Worm (Caenorhabditis elegans) whole organism, young adult: ENCODE data around the gene spn-4.
A peak's percentile ranks its signal among the peaks of the same experiment; 100 is the strongest.

Experiments
- C06A6.2 ChIP-seq: fragments of 200-800 bp; sonication (Bioruptor generic); conservative IDR thresholded peaks from 2 replicates; pipeline ENCODE4 v1.3.6; 2022; ENCODE audit warnings: missing genetic modification characterization, missing compliant biosample characterization
- C17E4.6 ChIP-seq: fragments of 200-800 bp; sonication (Bioruptor generic); IDR thresholded peaks from 2 replicates; pipeline ENCODE4 v1.3.6; 2022; ENCODE audit warnings: missing genetic modification reagents, missing genetic modification characterization, missing compliant biosample characterization
- F37B4.10 ChIP-seq: fragments of 200-800 bp; sonication (Bioruptor generic); IDR thresholded peaks from 2 replicates; pipeline ENCODE4 v1.3.6; 2022; ENCODE audit warnings: missing genetic modification characterization, missing compliant biosample characterization
- F49E8.2 ChIP-seq: sonication (generic microtip); optimal IDR thresholded peaks from 3 replicates; lab custom pipeline; 2017; ENCODE audit warnings: missing genetic modification characterization, mild to moderate bottlenecking, missing compliant biosample characterization, antibody characterized with exemption, moderate library complexity; ENCODE audit not compliant: insufficient read depth
- F57A8.1 ChIP-seq: fragments of 200-800 bp; sonication (Bioruptor generic); optimal IDR thresholded peaks from 2 replicates; lab custom pipeline; 2018; ENCODE audit warnings: mild to moderate bottlenecking, missing genetic modification characterization, moderate library complexity, missing compliant biosample characterization
- T07F8.4 ChIP-seq: sonication (generic microtip); optimal IDR thresholded peaks from 2 replicates; lab custom pipeline; 2016; ENCODE audit warnings: mild to moderate bottlenecking, missing genetic modification characterization, moderate library complexity, missing compliant biosample characterization
- Y53G8AR.9 ChIP-seq: fragments of 200-800 bp; sonication (Bioruptor generic); conservative IDR thresholded peaks from 2 replicates; pipeline ENCODE4 v1.3.6; 2022; ENCODE audit warnings: missing genetic modification reagents, missing genetic modification characterization, missing compliant biosample characterization
- Y56A3A.18 ChIP-seq: fragments of 200-800 bp; sonication (Bioruptor generic); IDR thresholded peaks from 2 replicates; pipeline ENCODE4 v1.3.6; 2022; ENCODE audit warnings: missing genetic modification reagents, missing genetic modification characterization, missing compliant biosample characterization
- aptf-2 ChIP-seq: fragments of 200-800 bp; sonication (Bioruptor generic); conservative IDR thresholded peaks from 2 replicates; pipeline ENCODE4 v1.3.6; 2022; ENCODE audit warnings: missing genetic modification reagents, missing genetic modification characterization, missing compliant biosample characterization
- atf-7 ChIP-seq: sonication (generic microtip); optimal IDR thresholded peaks from 2 replicates; lab custom pipeline; 2017; ENCODE audit warnings: mild to moderate bottlenecking, missing genetic modification characterization, missing compliant biosample characterization
- attf-3 ChIP-seq: fragments of 200-800 bp; sonication (Bioruptor generic); conservative IDR thresholded peaks from 2 replicates; pipeline ENCODE4 v1.3.6; 2022; ENCODE audit warnings: missing genetic modification reagents, missing genetic modification characterization, missing compliant biosample characterization
- attf-5 ChIP-seq: fragments of 200-800 bp; sonication (Bioruptor generic); optimal IDR thresholded peaks from 2 replicates; lab custom pipeline; 2018; ENCODE audit warnings: mild to moderate bottlenecking, missing genetic modification characterization, missing compliant biosample characterization
- bed-1 ChIP-seq: fragments of 200-800 bp; sonication (Bioruptor generic); IDR thresholded peaks from 2 replicates; pipeline ENCODE4 v1.3.6; 2022; ENCODE audit warnings: missing genetic modification reagents, missing genetic modification characterization, missing compliant biosample characterization
- ccch-3 ChIP-seq: fragments of 200-800 bp; sonication (Bioruptor generic); optimal IDR thresholded peaks from 2 replicates; lab custom pipeline; 2018; ENCODE audit warnings: mild to moderate bottlenecking, missing genetic modification characterization, missing compliant biosample characterization
- cebp-1 ChIP-seq, 2 experiments: fragments of 200-800 bp in 1 of 2; sonication (Bioruptor generic) in 1 of 2; sonication (generic microtip) in 1 of 2; IDR thresholded peaks in 1 of 2; optimal IDR thresholded peaks in 1 of 2; 2 replicates each; pipeline versions ENCODE4 v1.3.6 to Lab custom; 2017 to 2022; ENCODE audit warnings: missing compliant biosample characterization in 2 of 2, missing genetic modification characterization in 2 of 2, mild to moderate bottlenecking in 1 of 2, missing genetic modification reagents in 1 of 2, moderate library complexity in 1 of 2
- ceh-40 ChIP-seq: fragments of 200-800 bp; sonication (Bioruptor generic); IDR thresholded peaks from 2 replicates; pipeline ENCODE4 v1.3.6; 2022; ENCODE audit warnings: missing genetic modification characterization, missing compliant biosample characterization
- ceh-79 ChIP-seq: sonication (generic microtip); optimal IDR thresholded peaks from 2 replicates; lab custom pipeline; 2017; ENCODE audit warnings: mild to moderate bottlenecking, missing genetic modification characterization, missing compliant biosample characterization
- efl-1 ChIP-seq: fragments of 150-350 bp; optimal IDR thresholded peaks from 2 replicates; lab custom pipeline; 2014; ENCODE audit warnings: missing biosample characterization, missing genetic modification reagents, missing genetic modification characterization
- egl-18 ChIP-seq: fragments of 200-800 bp; sonication (Bioruptor generic); IDR thresholded peaks from 2 replicates; pipeline ENCODE4 v1.3.6; 2022; ENCODE audit warnings: missing genetic modification reagents, missing genetic modification characterization, missing compliant biosample characterization
- egl-44 ChIP-seq: fragments of 200-800 bp; sonication (Bioruptor generic); IDR thresholded peaks from 2 replicates; pipeline ENCODE4 v1.3.6; 2022; ENCODE audit warnings: missing genetic modification reagents, missing genetic modification characterization, missing compliant biosample characterization
- egrh-3 ChIP-seq: fragments of 200-800 bp; sonication (Bioruptor generic); IDR thresholded peaks from 2 replicates; pipeline ENCODE4 v1.3.6; 2022; ENCODE audit warnings: missing genetic modification reagents, missing genetic modification characterization, missing compliant biosample characterization
- ets-4 ChIP-seq: fragments of 200-800 bp; sonication (Bioruptor generic); optimal IDR thresholded peaks from 2 replicates; lab custom pipeline; 2018; ENCODE audit warnings: mild to moderate bottlenecking, missing genetic modification characterization, missing compliant biosample characterization
- gei-17 ChIP-seq: fragments of 200-800 bp; sonication (Bioruptor generic); optimal IDR thresholded peaks from 2 replicates; lab custom pipeline; 2018; ENCODE audit warnings: mild to moderate bottlenecking, missing genetic modification characterization, missing compliant biosample characterization
- lin-26 ChIP-seq: fragments of 200-800 bp; sonication (Bioruptor generic); IDR thresholded peaks from 2 replicates; pipeline ENCODE4 v1.3.6; 2022; ENCODE audit warnings: missing genetic modification reagents, missing genetic modification characterization, missing compliant biosample characterization
- lsl-1 ChIP-seq: fragments of 200-800 bp; sonication (Bioruptor generic); optimal IDR thresholded peaks from 2 replicates; lab custom pipeline; 2018; ENCODE audit warnings: mild to moderate bottlenecking, missing genetic modification characterization, moderate library complexity, missing compliant biosample characterization
- lsy-27 ChIP-seq: sonication (generic microtip); optimal IDR thresholded peaks from 2 replicates; lab custom pipeline; 2017; ENCODE audit warnings: missing genetic modification characterization, mild to moderate bottlenecking, missing compliant biosample characterization, antibody characterized with exemption, missing genotype, borderline replicate concordance; ENCODE audit not compliant: insufficient read depth
- madf-10 ChIP-seq: sonication (generic microtip); optimal IDR thresholded peaks from 2 replicates; lab custom pipeline; 2016; ENCODE audit warnings: mild to moderate bottlenecking, missing genetic modification characterization, missing compliant biosample characterization
- madf-8 ChIP-seq: fragments of 200-800 bp; sonication (Bioruptor generic); conservative IDR thresholded peaks from 2 replicates; pipeline ENCODE4 v1.3.6; 2022; ENCODE audit warnings: missing genetic modification reagents, missing genetic modification characterization, missing compliant biosample characterization
- mel-28 ChIP-seq: sonication (generic microtip); optimal IDR thresholded peaks from 2 replicates; lab custom pipeline; 2016; ENCODE audit warnings: borderline replicate concordance, mild to moderate bottlenecking, missing genetic modification characterization, missing compliant biosample characterization
- nfya-1 ChIP-seq: sonication (generic microtip); optimal IDR thresholded peaks from 2 replicates; lab custom pipeline; 2017; ENCODE audit warnings: antibody characterized with exemption, missing compliant biosample characterization, missing genetic modification characterization, borderline replicate concordance; ENCODE audit not compliant: insufficient read depth
- nfya-2 ChIP-seq: fragments of 200-800 bp; sonication (Bioruptor generic); IDR thresholded peaks from 2 replicates; pipeline ENCODE4 v1.3.6; 2022; ENCODE audit warnings: missing genetic modification reagents, missing genetic modification characterization, missing compliant biosample characterization
- nhr-27 ChIP-seq: fragments of 200-800 bp; sonication (Bioruptor generic); optimal IDR thresholded peaks from 2 replicates; lab custom pipeline; 2018; ENCODE audit warnings: mild to moderate bottlenecking, missing genetic modification characterization, moderate library complexity, missing compliant biosample characterization
- nhr-80 ChIP-seq: sonication (generic microtip); optimal IDR thresholded peaks from 2 replicates; lab custom pipeline; 2016; ENCODE audit warnings: missing genetic modification characterization, missing compliant biosample characterization
- pbrm-1 ChIP-seq: fragments of 200-800 bp; sonication (Bioruptor generic); IDR thresholded peaks from 2 replicates; pipeline ENCODE4 v1.3.6; 2022; ENCODE audit warnings: missing genetic modification reagents, missing genetic modification characterization, missing compliant biosample characterization
- rec-8 ChIP-seq, 2 experiments: sonication (generic microtip); optimal IDR thresholded peaks; 2 replicates each; lab custom pipeline; 2016; ENCODE audit warnings: mild to moderate bottlenecking in 2 of 2, missing genetic modification characterization in 2 of 2, missing genetic modification reagents in 2 of 2, missing genotype in 2 of 2, missing biosample characterization in 1 of 2, missing compliant biosample characterization in 1 of 2, moderate library complexity in 1 of 2
- snpc-3.4 ChIP-seq: sonication (generic microtip); optimal IDR thresholded peaks from 2 replicates; lab custom pipeline; 2017; ENCODE audit warnings: missing genetic modification characterization, mild to moderate bottlenecking, missing compliant biosample characterization, antibody characterized with exemption, moderate library complexity, missing genotype, missing genetic modification reagents
- somi-1 ChIP-seq: fragments of 200-800 bp; sonication (Bioruptor generic); optimal IDR thresholded peaks from 2 replicates; lab custom pipeline; 2018; ENCODE audit warnings: mild to moderate bottlenecking, missing genetic modification characterization, missing compliant biosample characterization
- zim-3 ChIP-seq: sonication (generic microtip); optimal IDR thresholded peaks from 2 replicates; lab custom pipeline; 2017; ENCODE audit warnings: mild to moderate bottlenecking, missing genetic modification characterization, moderate library complexity, missing compliant biosample characterization
- ztf-25 ChIP-seq: fragments of 200-800 bp; sonication (Bioruptor generic); IDR thresholded peaks from 2 replicates; pipeline ENCODE4 v1.3.6; 2022; ENCODE audit warnings: missing genetic modification reagents, missing genetic modification characterization, missing compliant biosample characterization
- ztf-28 ChIP-seq: fragments of 200-800 bp; sonication (Bioruptor generic); IDR thresholded peaks from 2 replicates; pipeline ENCODE4 v1.3.6; 2022; ENCODE audit warnings: missing genetic modification reagents, missing genetic modification characterization, missing compliant biosample characterization
- ztf-6 ChIP-seq: fragments of 200-800 bp; sonication (Bioruptor generic); IDR thresholded peaks from 2 replicates; pipeline ENCODE4 v1.3.6; 2022; ENCODE audit warnings: missing genetic modification reagents, missing genetic modification characterization, missing compliant biosample characterization

spn-4 gene

DNA sequence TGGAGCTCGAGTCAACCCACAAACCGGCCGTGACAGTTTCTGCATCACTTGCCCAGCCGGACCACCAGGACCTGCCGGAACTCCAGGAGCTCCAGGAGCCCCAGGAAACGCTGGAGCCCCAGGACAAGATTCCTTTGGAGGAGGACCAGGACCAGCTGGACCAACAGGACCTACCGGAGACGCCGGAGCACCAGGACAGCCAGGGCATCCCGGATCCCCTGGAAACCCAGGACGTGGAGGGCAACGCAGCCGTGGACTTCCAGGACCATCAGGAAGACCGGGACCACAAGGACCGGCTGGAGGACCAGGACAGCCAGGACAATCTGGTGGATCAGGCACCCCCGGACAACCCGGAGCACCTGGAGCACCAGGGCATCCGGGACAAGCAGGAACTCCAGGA, 45.4 kb upstream of the spn-4 start:
- TF ChIP-seq madf-10 (tag; lab: Kevin White, UChicago) (no peak), nfya-2 (GFP tag; lab: Robert Waterston, UW) (no peak), pbrm-1 (GFP tag; lab: Robert Waterston, UW) (no peak), ceh-40 (GFP tag; lab: Robert Waterston, UW) (no peak), T07F8.4 (no peak), C17E4.6 (GFP tag; lab: Robert Waterston, UW) (no peak), F37B4.10 (GFP tag; lab: Robert Waterston, UW) (0 out of 2 replicates have a peak, but pooled peaks have one; percentile 47), egrh-3 (GFP tag; lab: Robert Waterston, UW) (peak; percentile 94), nhr-27 (tag; lab: Kevin White, UChicago) (no peak), F57A8.1 (GFP tag; lab: Kevin White, UChicago) (no peak), madf-8 (no peak), ztf-25 (no peak), zim-3 (tag; lab: Kevin White, UChicago) (no peak), atf-7 (tag; lab: Kevin White, UChicago) (no peak), somi-1 (GFP tag; lab: Kevin White, UChicago) (no peak), lin-26 (no peak), mel-28 (no peak), egl-18 (0 out of 2 replicates have a peak, but pooled peaks have one; percentile 22), snpc-3.4 (tag; lab: Kevin White, UChicago) (no peak), aptf-2 (no peak), ccch-3 (GFP tag; lab: Kevin White, UChicago) (no peak)
- TF ChIP-seq, all 124 proteins: peak for 3

DNA sequence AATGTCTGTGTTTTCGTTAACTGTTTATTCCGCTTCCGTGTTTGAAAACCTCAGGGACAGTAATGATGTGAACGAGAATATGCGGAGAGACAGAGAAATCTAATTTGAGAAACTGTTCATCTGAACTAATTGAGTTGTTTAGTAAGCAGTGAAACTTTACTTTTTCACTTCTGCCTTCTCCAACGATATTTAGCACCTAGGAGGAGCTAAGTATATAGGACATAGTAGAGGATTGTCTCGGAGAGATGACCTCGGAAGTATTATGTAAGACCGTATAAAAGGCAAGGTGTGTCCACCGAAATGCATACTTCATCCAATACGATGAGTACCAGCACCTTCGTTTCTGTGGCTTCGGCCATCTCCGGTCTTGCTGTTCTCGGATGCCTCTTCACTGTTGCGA, 44.7 kb upstream of the spn-4 start, which contains the start of gene col-141:
Gene col-141, plus strand, starts transcription at position 301 of the 400 bp plus-strand sequence.
- no peak for TF ChIP-seq rec-8 (tag; optimal IDR thresholded peaks at IDR 0.05; lab: Kevin White, UChicago)
- TF ChIP-seq lsy-27 (tag; lab: Kevin White, UChicago): no peak
- no peak for TF ChIP-seq F37B4.10 (GFP tag; lab: Robert Waterston, UW)
- TF ChIP-seq F49E8.2: no peak
- no peak for TF ChIP-seq Y56A3A.18 (GFP tag; lab: Robert Waterston, UW)
- no peak for TF ChIP-seq C06A6.2 (GFP tag; lab: Robert Waterston, UW)
- TF ChIP-seq efl-1 (GFP tag; lab: Kevin White, UChicago): no peak
- no peak for TF ChIP-seq nfya-1 (tag; lab: Kevin White, UChicago)
- no peak for TF ChIP-seq Y53G8AR.9 (GFP tag; lab: Robert Waterston, UW)

DNA sequence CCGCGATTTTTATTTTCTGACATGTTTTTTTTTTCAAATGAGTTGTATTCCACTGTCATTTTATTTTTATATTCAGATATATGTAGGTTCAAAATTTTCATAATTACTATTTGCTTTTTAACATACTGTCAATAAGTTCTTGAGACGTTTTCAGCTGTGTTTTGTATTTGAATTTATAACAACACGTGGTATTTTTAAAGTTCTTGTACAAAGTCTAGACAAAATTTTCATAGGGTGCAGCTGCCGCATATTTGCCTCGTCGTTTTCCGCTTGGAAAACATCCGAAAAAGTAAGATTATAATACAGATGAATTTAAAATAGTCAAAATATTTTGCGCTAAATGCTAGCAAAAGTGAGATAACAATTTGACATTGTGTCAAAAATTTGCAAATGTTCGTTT, 44.1 kb upstream of the spn-4 start, which contains the start of gene dmsr-15:
Gene dmsr-15, minus strand, starts transcription at position 101 of the 400 bp plus-strand sequence.
- TF ChIP-seq lsl-1 (no peak), ceh-79 (tag; lab: Kevin White, UChicago) (no peak), ztf-6 (GFP tag; lab: Robert Waterston, UW) (no peak), F49E8.2 (no peak), bed-1 (GFP tag; lab: Robert Waterston, UW) (no peak), ztf-28 (GFP tag; lab: Robert Waterston, UW) (no peak)

DNA sequence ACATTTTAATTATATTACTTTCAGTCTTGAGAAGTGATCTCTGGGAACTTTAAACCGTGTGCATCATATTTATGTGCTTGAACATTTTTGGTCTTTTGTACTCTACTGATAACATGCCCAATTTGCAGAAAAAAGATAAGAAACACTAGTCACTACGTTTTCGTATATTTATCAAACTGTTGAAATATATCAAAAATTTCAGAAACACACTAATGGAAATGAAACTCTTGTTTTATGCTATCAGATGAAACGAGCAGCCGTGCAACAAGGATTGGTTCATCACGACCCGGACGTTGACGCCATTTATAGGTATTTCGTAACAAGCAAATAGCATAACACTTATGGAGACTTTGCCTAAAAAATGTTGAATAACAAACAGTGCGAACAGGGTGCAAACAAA, 38.7 kb upstream of the spn-4 start:
- TF ChIP-seq gei-17 (GFP tag; lab: Kevin White, UChicago) (no peak), attf-3 (GFP tag; lab: Robert Waterston, UW) (no peak), nhr-80 (tag; lab: Kevin White, UChicago) (peak; percentile 93), cebp-1 (GFP tag; IDR thresholded peaks at IDR 0.05; lab: Robert Waterston, UW) (peak; percentile 82), cebp-1 (tag; optimal IDR thresholded peaks at IDR 0.05; lab: Kevin White, UChicago) (no peak), ets-4 (GFP tag; lab: Kevin White, UChicago) (peak; percentile 67), C06A6.2 (GFP tag; lab: Robert Waterston, UW) (no peak), bed-1 (GFP tag; lab: Robert Waterston, UW) (no peak), egl-44 (no peak), attf-5 (GFP tag; lab: Kevin White, UChicago) (no peak)
- TF ChIP-seq, all 124 proteins: peak for 3
